Worm (Caenorhabditis elegans): ENCODE measurements around the gene droe-4.

DNA sequence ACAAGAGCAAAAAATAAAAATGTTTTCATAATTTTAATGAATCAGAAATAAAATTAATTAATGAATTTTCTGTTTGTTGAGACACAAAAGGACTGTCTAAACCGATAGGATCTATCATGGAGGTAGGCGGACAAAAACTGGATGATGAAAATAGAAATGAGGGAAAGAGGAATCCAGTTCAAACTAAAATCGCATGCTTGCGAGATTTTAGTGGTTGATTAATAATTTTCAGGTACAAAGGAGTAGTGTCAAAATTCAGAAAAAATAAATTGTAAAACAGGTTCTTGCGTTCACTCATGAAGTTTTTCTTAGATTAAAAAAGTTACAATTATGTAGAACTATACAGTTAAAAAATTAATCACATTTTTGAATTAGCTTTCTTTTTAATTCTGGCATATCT is 34.9 kb downstream of the droe-4 start, which contains the start of gene T08G5.3:
- TF ChIP-seq unc-130 (GFP tag; optimal IDR thresholded peaks at IDR 0.05), result no peak
- TF ChIP-seq nhr-6 (tag; optimal IDR thresholded peaks at IDR 0.05), result no peak
- no peak for TF ChIP-seq lsy-2 (tag; optimal IDR thresholded peaks at IDR 0.05)
- TF ChIP-seq dmd-8 (GFP tag; IDR thresholded peaks at IDR 0.05), result no peak
- TF ChIP-seq ama-1 (optimal IDR thresholded peaks at IDR 0.05), result no peak
- TF ChIP-seq nhr-28 (tag; optimal IDR thresholded peaks at IDR 0.05), result no peak
- no peak for TF ChIP-seq lin-1 (GFP tag; IDR thresholded peaks at IDR 0.05)
- TF ChIP-seq snpc-4 (tag; optimal IDR thresholded peaks at IDR 0.05), result no peak
- no peak for TF ChIP-seq egl-27 (tag; optimal IDR thresholded peaks at IDR 0.05)
- TF ChIP-seq nhr-11 (tag; optimal IDR thresholded peaks at IDR 0.05), result no peak
- TF ChIP-seq lin-15B (tag; optimal IDR thresholded peaks at IDR 0.05), result no peak
- TF ChIP-seq hlh-11 (tag; optimal IDR thresholded peaks at IDR 0.05), result no peak
- TF ChIP-seq php-3 (GFP tag; IDR thresholded peaks at IDR 0.05), result no peak
- no peak for TF ChIP-seq nhr-25 (tag; optimal IDR thresholded peaks at IDR 0.05; ENCODE audit: borderline replicate concordance, insufficient read depth)

Measured in whole organism, L4 larva.